Worm (Caenorhabditis elegans) whole organism, early embryonic: ENCODE measurements around the gene srt-69.

Experiments used
- ama-1 ChIP-seq: fragments of 150-350 bp; optimal IDR thresholded peaks from 2 replicates; lab custom pipeline; 2014
- ceh-13 ChIP-seq: fragments of 200-800 bp; sonication (Bioruptor generic); optimal IDR thresholded peaks from 2 replicates; lab custom pipeline; 2018; ENCODE audit warnings: mild to moderate bottlenecking, missing genetic modification characterization, missing compliant biosample characterization
- ceh-36 ChIP-seq: sonication (generic microtip); optimal IDR thresholded peaks from 2 replicates; lab custom pipeline; 2016; ENCODE audit warnings: missing genetic modification characterization, inconsistent platforms, missing compliant biosample characterization
- ets-7 ChIP-seq: sonication (generic microtip); optimal IDR thresholded peaks from 2 replicates; lab custom pipeline; 2016; ENCODE audit warnings: missing genotype, missing genetic modification characterization, missing compliant biosample characterization
- flt-1 ChIP-seq: fragments of 200-800 bp; sonication (Bioruptor generic); IDR thresholded peaks from 2 replicates; pipeline ENCODE4 v1.3.6; 2022; ENCODE audit warnings: missing genetic modification characterization, missing compliant biosample characterization
- hmg-4 ChIP-seq: fragments of 200-800 bp; sonication (Bioruptor generic); optimal IDR thresholded peaks from 2 replicates; lab custom pipeline; 2018; ENCODE audit warnings: mild to moderate bottlenecking, missing genetic modification characterization, missing compliant biosample characterization
- pes-1 ChIP-seq: fragments of 200-800 bp; sonication (Bioruptor generic); IDR thresholded peaks from 2 replicates; pipeline ENCODE4 v1.3.6; 2022; ENCODE audit warnings: missing genetic modification reagents, missing genetic modification characterization, missing compliant biosample characterization
- scrt-1 ChIP-seq: fragments of 200-800 bp; sonication (Bioruptor generic); IDR thresholded peaks from 2 replicates; pipeline ENCODE4 v1.3.6; 2022; ENCODE audit warnings: missing genetic modification characterization, missing compliant biosample characterization
- tbx-37 ChIP-seq: fragments of 200-800 bp; sonication (Bioruptor generic); conservative IDR thresholded peaks from 2 replicates; pipeline ENCODE4 v1.3.6; 2022; ENCODE audit warnings: missing genetic modification reagents, missing genetic modification characterization, missing compliant biosample characterization
- tra-4 ChIP-seq: sonication (generic microtip); optimal IDR thresholded peaks from 2 replicates; lab custom pipeline; 2017; ENCODE audit warnings: missing genetic modification characterization, missing compliant biosample characterization

DNA sequence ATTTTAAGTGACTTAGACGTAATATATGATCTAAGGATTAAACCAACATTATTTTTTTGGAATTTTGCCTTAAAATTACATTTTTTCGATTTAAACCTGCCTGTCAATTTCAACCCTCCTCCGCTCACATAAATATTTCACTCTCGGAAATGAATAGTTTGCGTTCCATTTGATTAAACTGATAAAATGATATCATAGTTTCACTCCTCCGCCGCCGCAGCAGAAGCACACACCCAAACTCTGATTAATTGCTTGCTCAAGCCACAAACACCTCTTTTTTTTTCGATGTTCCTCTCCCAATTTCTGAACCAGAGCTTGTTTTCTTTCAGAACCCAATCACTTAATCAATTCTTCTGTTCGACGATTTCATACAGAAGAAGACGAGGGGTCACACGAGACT is 42.4 kb downstream of the srt-69 start, which contains the start of gene Y49G5B.1:
- TF ChIP-seq flt-1 (GFP tag; lab: Robert Waterston, UW) (no peak), scrt-1 (GFP tag; lab: Robert Waterston, UW) (no peak), pes-1 (GFP tag; lab: Robert Waterston, UW) (no peak), ama-1 (no peak), ets-7 (tag; lab: Kevin White, UChicago) (no peak), hmg-4 (GFP tag; lab: Kevin White, UChicago) (no peak), ceh-13 (GFP tag; lab: Kevin White, UChicago) (no peak), tra-4 (tag; lab: Kevin White, UChicago) (no peak), tbx-37 (GFP tag; lab: Robert Waterston, UW) (no peak), ceh-36 (tag; lab: Kevin White, UChicago) (no peak)
